Fruit fly (Drosophila melanogaster) whole organism, embryonic: ENCODE data around the gene bmm.

Experiments
- ATbp ChIP-seq: fragments of 200-800 bp; sonication (Bioruptor generic); optimal IDR thresholded peaks from 2 replicates; lab custom pipeline; 2017; ENCODE audit warnings: missing biosample characterization, mild to moderate bottlenecking, missing genetic modification characterization, missing genetic modification reagents
- Ada2b ChIP-seq: fragments of 200-800 bp; sonication (Bioruptor generic); IDR thresholded peaks from 2 replicates; pipeline ENCODE4 v1.3.6; 2022; ENCODE audit warnings: missing biosample characterization, missing genetic modification characterization
- Atf-2 ChIP-seq: fragments of 200-800 bp; sonication (Bioruptor generic); optimal IDR thresholded peaks from 2 replicates; lab custom pipeline; 2016; ENCODE audit warnings: missing biosample characterization, missing genetic modification characterization
- CG10209 ChIP-seq: fragments of 200-800 bp; sonication (Bioruptor generic); optimal IDR thresholded peaks from 3 replicates; lab custom pipeline; 2017; ENCODE audit warnings: missing biosample characterization, mild to moderate bottlenecking, missing genetic modification characterization, missing genetic modification reagents
- CG11398 ChIP-seq: fragments of 200-800 bp; sonication (Bioruptor generic); optimal IDR thresholded peaks from 2 replicates; lab custom pipeline; 2016; ENCODE audit warnings: missing biosample characterization, missing genetic modification characterization
- CG11560 ChIP-seq: fragments of 200-800 bp; sonication (Bioruptor generic); IDR thresholded peaks from 3 replicates; pipeline ENCODE4 v1.3.6; 2022; ENCODE audit warnings: missing biosample characterization, missing genetic modification characterization
- CG14441 ChIP-seq: fragments of 200-800 bp; sonication (Bioruptor generic); IDR thresholded peaks from 2 replicates; pipeline ENCODE4 v1.3.6; 2022; ENCODE audit warnings: missing biosample characterization, missing genetic modification characterization
- CG16815 ChIP-seq: fragments of 200-800 bp; sonication (Bioruptor generic); optimal IDR thresholded peaks from 3 replicates; lab custom pipeline; 2017; ENCODE audit warnings: missing biosample characterization, mild to moderate bottlenecking, missing genetic modification characterization
- CG17568 ChIP-seq: fragments of 200-800 bp; sonication (Bioruptor generic); optimal IDR thresholded peaks from 2 replicates; lab custom pipeline; 2018; ENCODE audit warnings: missing biosample characterization, mild to moderate bottlenecking, missing genetic modification characterization, moderate library complexity
- CG1832 ChIP-seq: fragments of 200-800 bp; sonication (Bioruptor generic); optimal IDR thresholded peaks from 2 replicates; lab custom pipeline; 2017; ENCODE audit warnings: missing biosample characterization, mild to moderate bottlenecking, missing genetic modification characterization, inconsistent platforms
- CG2202 ChIP-seq: fragments of 200-800 bp; sonication (Bioruptor generic); optimal IDR thresholded peaks from 2 replicates; lab custom pipeline; 2018; ENCODE audit warnings: missing biosample characterization, mild to moderate bottlenecking, missing genetic modification characterization
- CG2875 ChIP-seq: fragments of 200-800 bp; sonication (Bioruptor generic); optimal IDR thresholded peaks from 2 replicates; lab custom pipeline; 2017; ENCODE audit warnings: missing biosample characterization, mild to moderate bottlenecking, missing genetic modification characterization, missing genetic modification reagents
- CG32532 ChIP-seq: fragments of 200-800 bp; sonication (Bioruptor generic); IDR thresholded peaks from 2 replicates; pipeline ENCODE4 v1.3.6; 2022; ENCODE audit warnings: missing biosample characterization, missing genetic modification characterization
- CG3281 ChIP-seq: fragments of 200-800 bp; sonication (Bioruptor generic); optimal IDR thresholded peaks from 3 replicates; lab custom pipeline; 2017; ENCODE audit warnings: missing biosample characterization, mild to moderate bottlenecking, missing genetic modification characterization
- CG34422 ChIP-seq: fragments of 200-800 bp; sonication (Bioruptor generic); IDR thresholded peaks from 3 replicates; pipeline ENCODE4 v1.3.6; 2022; ENCODE audit warnings: missing biosample characterization, missing genetic modification characterization
- CG3847 ChIP-seq: fragments of 200-800 bp; sonication (Bioruptor generic); IDR thresholded peaks from 2 replicates; pipeline ENCODE4 v1.3.6; 2022; ENCODE audit warnings: missing biosample characterization, missing genetic modification characterization
- CG6175 ChIP-seq: fragments of 200-800 bp; sonication (Bioruptor generic); IDR thresholded peaks from 3 replicates; pipeline ENCODE4 v1.3.6; 2022; ENCODE audit warnings: missing biosample characterization, missing genetic modification characterization
- CG6854 ChIP-seq: fragments of 200-800 bp; sonication (Bioruptor generic); optimal IDR thresholded peaks from 3 replicates; lab custom pipeline; 2017; ENCODE audit warnings: missing biosample characterization, mild to moderate bottlenecking, missing genetic modification characterization
- CG7987 ChIP-seq: fragments of 200-800 bp; sonication (Bioruptor generic); optimal IDR thresholded peaks from 2 replicates; lab custom pipeline; 2018; ENCODE audit warnings: missing biosample characterization, mild to moderate bottlenecking, missing genetic modification characterization, moderate library complexity
- CG8388 ChIP-seq: fragments of 200-800 bp; sonication (Bioruptor generic); optimal IDR thresholded peaks from 2 replicates; lab custom pipeline; 2019; ENCODE audit warnings: missing biosample characterization, mild to moderate bottlenecking, missing genetic modification characterization, moderate library complexity
- CG9817 ChIP-seq: fragments of 200-800 bp; sonication (Bioruptor generic); optimal IDR thresholded peaks from 2 replicates; lab custom pipeline; 2018; ENCODE audit warnings: missing biosample characterization, mild to moderate bottlenecking, missing genetic modification characterization, moderate library complexity
- CG9932 ChIP-seq: fragments of 200-800 bp; sonication (Bioruptor generic); IDR thresholded peaks from 2 replicates; pipeline ENCODE4 v1.3.6; 2022; ENCODE audit warnings: missing biosample characterization, missing genetic modification characterization
- D ChIP-seq, 2 experiments: fragments of 200-800 bp in 1 of 2; fragments of >200 bp in 1 of 2; sonication (Bioruptor generic) in 1 of 2; optimal IDR thresholded peaks; 2 replicates in 1 of 2; 3 replicates in 1 of 2; lab custom pipeline; 2017; ENCODE audit warnings: mild to moderate bottlenecking in 1 of 2, missing biosample characterization in 1 of 2, missing genetic modification characterization in 1 of 2, missing genetic modification reagents in 1 of 2
- D19B ChIP-seq: fragments of 200-800 bp; sonication (Bioruptor generic); optimal IDR thresholded peaks from 2 replicates; lab custom pipeline; 2017; ENCODE audit warnings: missing biosample characterization, mild to moderate bottlenecking, missing genetic modification characterization
- Dad ChIP-seq: fragments of 200-800 bp; sonication (Bioruptor generic); optimal IDR thresholded peaks from 3 replicates; lab custom pipeline; 2016; ENCODE audit warnings: missing biosample characterization, missing genetic modification characterization
- Doc2 ChIP-seq: fragments of 200-800 bp; sonication (Bioruptor generic); IDR thresholded peaks from 2 replicates; pipeline ENCODE4 v1.3.6; 2022; ENCODE audit warnings: missing biosample characterization, missing genetic modification characterization
- E2f1 ChIP-seq: fragments of 200-800 bp; sonication (Bioruptor generic); IDR thresholded peaks from 2 replicates; pipeline ENCODE4 v1.3.6; 2022; ENCODE audit warnings: missing biosample characterization, missing genetic modification characterization
- Fer2 ChIP-seq: fragments of 200-800 bp; sonication (Bioruptor generic); optimal IDR thresholded peaks from 2 replicates; lab custom pipeline; 2018; ENCODE audit warnings: missing biosample characterization, mild to moderate bottlenecking, missing genetic modification characterization, moderate library complexity
- H15 ChIP-seq: fragments of 200-800 bp; sonication (Bioruptor generic); IDR thresholded peaks from 3 replicates; pipeline ENCODE4 v1.3.6; 2022; ENCODE audit warnings: missing biosample characterization, missing genetic modification characterization
- HHEX ChIP-seq: fragments of 200-800 bp; sonication (Bioruptor generic); optimal IDR thresholded peaks from 3 replicates; lab custom pipeline; 2017; ENCODE audit warnings: missing biosample characterization, mild to moderate bottlenecking, missing genetic modification characterization, missing genetic modification reagents
- Mad ChIP-seq: fragments of 200-800 bp; sonication (Bioruptor generic); optimal IDR thresholded peaks from 2 replicates; lab custom pipeline; 2016; ENCODE audit warnings: missing biosample characterization, missing genetic modification characterization
- PHDP ChIP-seq: fragments of 200-800 bp; sonication (Bioruptor generic); optimal IDR thresholded peaks from 3 replicates; lab custom pipeline; 2018; ENCODE audit warnings: missing biosample characterization, mild to moderate bottlenecking, missing genetic modification characterization, moderate library complexity
- Ptx1 ChIP-seq: fragments of 200-800 bp; sonication (Bioruptor generic); IDR thresholded peaks from 2 replicates; pipeline ENCODE4 v1.3.6; 2022; ENCODE audit warnings: missing biosample characterization, missing genetic modification characterization
- Rfx ChIP-seq: fragments of 200-800 bp; sonication (Bioruptor generic); IDR thresholded peaks from 2 replicates; pipeline ENCODE4 v1.3.6; 2022; ENCODE audit warnings: missing biosample characterization, missing genetic modification characterization
- chinmo ChIP-seq: fragments of 200-800 bp; sonication (Bioruptor generic); IDR thresholded peaks from 4 replicates; pipeline ENCODE4 v1.3.6; 2022; ENCODE audit warnings: missing biosample characterization, missing genetic modification characterization; ENCODE audit not compliant: partially characterized antibody
- crc ChIP-seq: fragments of 200-800 bp; sonication (Bioruptor generic); optimal IDR thresholded peaks from 2 replicates; lab custom pipeline; 2016; ENCODE audit warnings: missing biosample characterization, missing genetic modification characterization
- crol ChIP-seq: fragments of 200-800 bp; sonication (Bioruptor generic); IDR thresholded peaks from 2 replicates; pipeline ENCODE4 v1.3.6; 2022; ENCODE audit warnings: missing biosample characterization, missing genetic modification characterization
- dmrt11E ChIP-seq: fragments of 200-800 bp; sonication (Bioruptor generic); optimal IDR thresholded peaks from 3 replicates; lab custom pipeline; 2018; ENCODE audit warnings: missing biosample characterization, mild to moderate bottlenecking, missing genetic modification characterization, moderate library complexity
- dmrt99B ChIP-seq: fragments of 200-800 bp; sonication (Bioruptor generic); optimal IDR thresholded peaks from 2 replicates; lab custom pipeline; 2018; ENCODE audit warnings: missing biosample characterization, mild to moderate bottlenecking, missing genetic modification characterization, moderate library complexity
- eve ChIP-seq, 2 experiments: fragments of >200 bp; optimal IDR thresholded peaks; 2 replicates each; lab custom pipeline; 2017; ENCODE audit warnings: missing biosample characterization in 2 of 2, missing genetic modification characterization in 2 of 2
- gfzf ChIP-seq: fragments of 200-800 bp; sonication (Bioruptor generic); optimal IDR thresholded peaks from 2 replicates; lab custom pipeline; 2016; ENCODE audit warnings: missing biosample characterization, mild to moderate bottlenecking, missing genetic modification characterization, moderate library complexity
- gro ChIP-seq: fragments of 200-800 bp; sonication (Bioruptor generic); optimal IDR thresholded peaks from 2 replicates; lab custom pipeline; 2016; ENCODE audit warnings: missing biosample characterization, missing genetic modification characterization
- ken ChIP-seq: fragments of 200-800 bp; sonication (Bioruptor generic); IDR thresholded peaks from 3 replicates; pipeline ENCODE4 v1.3.6; 2022; ENCODE audit warnings: missing biosample characterization, missing genetic modification characterization
- knrl ChIP-seq: fragments of 200-800 bp; sonication (Bioruptor generic); IDR thresholded peaks from 3 replicates; pipeline ENCODE4 v1.3.6; 2022; ENCODE audit warnings: missing biosample characterization, missing genetic modification characterization; ENCODE audit not compliant: partially characterized antibody
- scrt ChIP-seq: fragments of 200-800 bp; sonication (Bioruptor generic); optimal IDR thresholded peaks from 2 replicates; lab custom pipeline; 2018; ENCODE audit warnings: missing biosample characterization, mild to moderate bottlenecking, missing genetic modification characterization, moderate library complexity
- sens ChIP-seq: fragments of 200-800 bp; sonication (Bioruptor generic); peaks from one replicate; lab custom pipeline; 2016; ENCODE audit warnings: missing biosample characterization, missing genetic modification characterization
- sob ChIP-seq: fragments of 200-800 bp; sonication (Bioruptor generic); IDR thresholded peaks from 2 replicates; pipeline ENCODE4 v1.3.6; 2022; ENCODE audit warnings: missing biosample characterization, missing genetic modification characterization
- ssp ChIP-seq: fragments of 200-800 bp; sonication (Bioruptor generic); IDR thresholded peaks from 2 replicates; pipeline ENCODE4 v1.3.6; 2022; ENCODE audit warnings: missing biosample characterization, missing genetic modification characterization
- sug ChIP-seq: fragments of 200-800 bp; optimal IDR thresholded peaks from 2 replicates; lab custom pipeline; 2019; ENCODE audit warnings: missing biosample characterization, mild to moderate bottlenecking, missing genetic modification characterization, moderate library complexity
- wor ChIP-seq: fragments of 200-800 bp; sonication (Bioruptor generic); IDR thresholded peaks from 2 replicates; pipeline ENCODE4 v1.3.6; 2022; ENCODE audit warnings: missing biosample characterization, missing genetic modification characterization

bmm gene

dm6 chr3L:14804724-14805221 is 18.6 kb upstream of the bmm start, which contains the start of gene CG17839 (continued):
- no peak for TF ChIP-seq D (optimal IDR thresholded peaks at IDR 0.05; lab: Kevin White, UChicago)
- TF ChIP-seq D (GFP tag; optimal IDR thresholded peaks at IDR 0.05; lab: Kevin White, UChicago) = no peak
- peak; percentile 83 for TF ChIP-seq scrt (GFP tag; lab: Kevin White, UChicago)
- peak; percentile 9 for TF ChIP-seq PHDP
- TF ChIP-seq CG8388 (GFP tag; lab: Kevin White, UChicago) = no peak
- TF ChIP-seq CG16815 (GFP tag; lab: Kevin White, UChicago) = no peak
- no peak for TF ChIP-seq CG11560 (tag; lab: Robert Waterston, UW)
- TF ChIP-seq CG9817 (tag; lab: Kevin White, UChicago) = no peak
- no peak for TF ChIP-seq H15 (GFP tag; lab: Robert Waterston, UW)
- no peak for TF ChIP-seq CG2875
- TF ChIP-seq Rfx (GFP tag; lab: Robert Waterston, UW) = peak; percentile 40; the same call in 1 of the 2 replicates
- TF ChIP-seq CG11398 (GFP tag; lab: Kevin White, UChicago) = no peak
- TF ChIP-seq knrl (GFP tag; lab: Robert Waterston, UW) = 0 out of 3 replicates have a peak, but pooled peaks have one; percentile 13
- TF ChIP-seq ATbp (GFP tag; lab: Kevin White, UChicago) = peak; percentile 9
- TF ChIP-seq CG10209 (GFP tag; lab: Kevin White, UChicago) = no peak
- peak; percentile 38 for TF ChIP-seq CG7987
- TF ChIP-seq ken (GFP tag; lab: Robert Waterston, UW) = no peak
- TF ChIP-seq ssp (GFP tag; lab: Robert Waterston, UW) = no peak
- TF ChIP-seq Fer2 (tag; lab: Kevin White, UChicago) = no peak
- TF ChIP-seq eve (GFP tag; optimal IDR thresholded peaks at IDR 0.05; lab: Kevin White, UChicago) = no peak
- TF ChIP-seq CG32532 (GFP tag; lab: Robert Waterston, UW) = no peak
- TF ChIP-seq CG6175 (GFP tag; lab: Robert Waterston, UW) = peak; percentile 62; the same call in 2 of the 3 replicates
- TF ChIP-seq chinmo (GFP tag; lab: Robert Waterston, UW) = peak; percentile 96; the same call in 3 of the 4 replicates
- TF ChIP-seq E2f1 (GFP tag; lab: Robert Waterston, UW) = 0 out of 2 replicates have a peak, but pooled peaks have one; percentile 8
- TF ChIP-seq D19B (GFP tag; lab: Kevin White, UChicago) = no peak
- TF ChIP-seq sug (tag; lab: Kevin White, UChicago) = peak; percentile 51
- no peak for TF ChIP-seq gfzf (GFP tag; lab: Kevin White, UChicago)
- no peak for TF ChIP-seq CG17568 (GFP tag; lab: Kevin White, UChicago)
- peak; percentile 29 for TF ChIP-seq HHEX (GFP tag; lab: Kevin White, UChicago)
- TF ChIP-seq Atf-2 (GFP tag; lab: Kevin White, UChicago) = no peak
- no peak for TF ChIP-seq dmrt11E (tag; lab: Kevin White, UChicago)
- peak; percentile 92; the same call in 1 of the 3 replicates for TF ChIP-seq CG34422 (GFP tag; lab: Robert Waterston, UW)
- TF ChIP-seq sens (GFP tag; lab: Kevin White, UChicago) = peak; percentile 67
- peak; percentile 11; the same call in 1 of the 2 replicates for TF ChIP-seq CG3847 (GFP tag; lab: Robert Waterston, UW)
- no peak for TF ChIP-seq CG1832
- peak; percentile 48; the same call in 1 of the 2 replicates for TF ChIP-seq sob (GFP tag; lab: Robert Waterston, UW)
- TF ChIP-seq CG6854 (GFP tag; lab: Kevin White, UChicago) = peak; percentile 13
- TF ChIP-seq dmrt99B = no peak
- TF ChIP-seq wor (GFP tag; lab: Robert Waterston, UW) = no peak
- TF ChIP-seq CG3281 (GFP tag; lab: Kevin White, UChicago) = peak; percentile 51
- TF ChIP-seq gro (GFP tag; lab: Kevin White, UChicago) = no peak
- TF ChIP-seq Ada2b (GFP tag; lab: Robert Waterston, UW) = no peak
- no peak for TF ChIP-seq Doc2
- no peak for TF ChIP-seq CG14441
- no peak for TF ChIP-seq Ptx1 (GFP tag; lab: Robert Waterston, UW)
- TF ChIP-seq Mad (GFP tag; lab: Kevin White, UChicago) = no peak
- TF ChIP-seq Dad (GFP tag; lab: Kevin White, UChicago) = no peak
- peak; percentile 29; the same call in 1 of the 2 replicates for TF ChIP-seq CG9932 (GFP tag; lab: Robert Waterston, UW)
- peak; percentile 92 for TF ChIP-seq crol (GFP tag; lab: Robert Waterston, UW)
- no peak for TF ChIP-seq CG2202 (tag; lab: Kevin White, UChicago)
- no peak for TF ChIP-seq crc (GFP tag; lab: Kevin White, UChicago)
